Fruit fly (Drosophila melanogaster) whole organism, adult: ENCODE results near the gene CG12479.

Source experiments
- CG11617 ChIP-seq: fragments of 200-800 bp; sonication (Bioruptor generic); optimal IDR thresholded peaks from 2 replicates; lab custom pipeline; 2017; ENCODE audit warnings: mild to moderate bottlenecking, missing biosample characterization, missing genetic modification reagents, missing genetic modification characterization
- CG12768 ChIP-seq: fragments of 200-800 bp; sonication (Bioruptor generic); optimal IDR thresholded peaks from 2 replicates; lab custom pipeline; 2017; ENCODE audit warnings: missing biosample characterization, missing genetic modification characterization, mild to moderate bottlenecking, moderate library complexity, missing genetic modification reagents
- Clk ChIP-seq: fragments of 200-800 bp; sonication (Bioruptor generic); optimal IDR thresholded peaks from 2 replicates; lab custom pipeline; 2017; ENCODE audit warnings: missing biosample characterization, missing genetic modification characterization
- Crg-1 ChIP-seq: fragments of 200-800 bp; sonication (Bioruptor generic); optimal IDR thresholded peaks from 2 replicates; lab custom pipeline; 2016; ENCODE audit warnings: missing biosample characterization, missing genetic modification characterization
- Mnt ChIP-seq: fragments of 200-800 bp; sonication (Bioruptor generic); optimal IDR thresholded peaks from 2 replicates; lab custom pipeline; 2016; ENCODE audit warnings: missing biosample characterization, mild to moderate bottlenecking, missing genetic modification characterization
- kay ChIP-seq: fragments of 200-800 bp; sonication (Bioruptor generic); peaks from one replicate; lab custom pipeline; 2016; ENCODE audit warnings: missing biosample characterization, missing genetic modification characterization, borderline replicate concordance

DNA sequence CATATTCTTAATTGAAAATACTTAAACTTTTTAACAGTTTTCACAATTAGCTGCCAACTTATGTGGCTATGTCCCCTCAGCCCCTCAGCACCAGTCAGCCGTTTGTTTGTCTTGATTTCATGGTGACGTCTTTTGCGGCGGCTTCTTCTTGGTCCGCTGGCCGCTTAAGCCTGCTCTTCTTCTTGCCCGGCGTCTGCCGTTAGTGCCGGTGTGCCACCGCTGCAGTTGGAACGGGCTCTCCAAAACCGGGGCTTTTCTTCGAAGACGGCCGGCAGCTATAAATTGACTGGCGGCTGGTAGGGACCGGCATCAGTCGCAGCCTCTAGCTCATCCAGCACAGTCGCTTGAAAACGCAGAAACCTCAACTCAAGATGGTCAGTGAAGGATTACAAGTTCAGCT, 22.6 kb upstream of the CG12479 start, which contains the start of gene CG1368:
- TF ChIP-seq kay (no peak), CG11617 (GFP tag; lab: Kevin White, UChicago) (no peak), Mnt (GFP tag; lab: Kevin White, UChicago) (no peak), CG12768 (GFP tag; lab: Kevin White, UChicago) (no peak), Crg-1 (GFP tag; lab: Kevin White, UChicago) (no peak), Clk (GFP tag; lab: Kevin White, UChicago) (no peak)
